Worm (Caenorhabditis elegans) whole organism, L4/young adult: Measurements from ENCODE around the gene lonp-2.

ENCODE experiments used
- W03F9.2 ChIP-seq: fragments of 150-350 bp; optimal IDR thresholded peaks from 2 replicates; lab custom pipeline; 2014; ENCODE audit warnings: missing biosample characterization, missing genetic modification characterization
- dao-5 ChIP-seq: sonication (generic microtip); optimal IDR thresholded peaks from 2 replicates; lab custom pipeline; 2016; ENCODE audit warnings: missing genotype, missing genetic modification characterization, moderate library complexity, missing compliant biosample characterization
- him-1 ChIP-seq: sonication (generic microtip); optimal IDR thresholded peaks from 2 replicates; lab custom pipeline; 2016; ENCODE audit warnings: missing genotype, missing genetic modification reagents, missing genetic modification characterization, missing compliant biosample characterization

Gene lonp-2

ce11 chrIII:12118381-12118780 is 10.8 kb downstream of the lonp-2 start, which contains the start of gene lron-12:
TSS of gene lron-12 (minus strand) at chrIII:12118481.
- no peak for TF ChIP-seq W03F9.2
- no peak for TF ChIP-seq dao-5
- no peak for TF ChIP-seq him-1

- TF ChIP-seq him-1, result no peak
- TF ChIP-seq dao-5, result no peak
- TF ChIP-seq W03F9.2, result no peak
These were observed 12.1 kb downstream of the lonp-2 start for ce11 chrIII:12119625-12120024.

ce11 chrIII:12121177-12121576 is 13.6 kb downstream of the lonp-2 start:
- TF ChIP-seq him-1 (no peak), dao-5 (no peak), W03F9.2 (no peak)

DNA sequence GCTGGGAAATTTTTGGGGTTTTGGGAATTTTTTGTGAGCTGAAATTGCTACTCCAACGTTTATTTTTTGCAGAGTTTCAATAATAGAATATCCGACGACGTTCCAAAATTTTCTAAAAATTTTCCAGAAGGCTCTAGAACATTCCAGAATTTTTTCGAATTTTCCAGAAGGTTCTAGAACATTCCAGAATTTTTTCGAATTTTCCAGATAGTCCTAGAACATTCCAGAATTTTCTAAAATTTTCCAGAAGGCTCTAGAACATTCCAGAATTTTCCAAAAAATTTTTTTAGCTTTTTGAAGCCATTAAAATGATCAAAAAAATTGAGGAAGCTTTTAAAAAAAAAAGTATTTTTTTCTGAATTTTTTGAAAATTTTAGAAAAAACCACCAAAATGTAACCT is 15.9 kb downstream of the lonp-2 start:
- TF ChIP-seq W03F9.2 (no peak), him-1 (no peak)

DNA sequence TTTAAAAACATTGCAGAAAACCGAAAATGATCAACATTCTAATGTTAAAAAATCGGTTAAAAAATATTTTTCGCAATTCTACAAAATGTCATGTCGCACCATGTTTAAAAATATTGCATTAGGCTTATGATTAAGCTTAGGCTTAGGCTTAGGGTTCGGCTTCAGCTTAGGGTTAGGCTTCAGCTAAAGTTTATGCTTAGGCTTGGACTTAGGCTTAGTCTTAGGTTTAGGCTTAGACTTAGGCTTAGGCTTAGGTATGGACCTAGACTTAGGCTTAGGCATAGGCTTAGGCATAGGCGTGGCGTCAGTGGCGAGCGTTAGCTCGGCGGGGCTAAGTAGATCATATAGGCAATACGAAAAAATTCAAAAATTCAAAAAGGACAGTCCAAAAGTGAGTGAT is 16.8 kb downstream of the lonp-2 start:
- TF ChIP-seq dao-5 (no peak), him-1 (no peak), W03F9.2 (no peak)

ce11 chrIII:12130052-12130451 is 22.5 kb downstream of the lonp-2 start, which contains the start of gene Y75B8A.6:
TSS of gene Y75B8A.6 (minus strand) at chrIII:12130343.
- TF ChIP-seq him-1 (no peak), W03F9.2 (no peak), dao-5 (no peak)

- TF ChIP-seq dao-5 (no peak), him-1 (no peak), W03F9.2 (no peak)
These were observed 23.2 kb downstream of the lonp-2 start for ce11 chrIII:12130769-12131168.

- TF ChIP-seq dao-5, result no peak
- TF ChIP-seq W03F9.2, result no peak
- TF ChIP-seq him-1, result no peak
These were observed 24.2 kb downstream of the lonp-2 start for ce11 chrIII:12131751-12132150.

DNA sequence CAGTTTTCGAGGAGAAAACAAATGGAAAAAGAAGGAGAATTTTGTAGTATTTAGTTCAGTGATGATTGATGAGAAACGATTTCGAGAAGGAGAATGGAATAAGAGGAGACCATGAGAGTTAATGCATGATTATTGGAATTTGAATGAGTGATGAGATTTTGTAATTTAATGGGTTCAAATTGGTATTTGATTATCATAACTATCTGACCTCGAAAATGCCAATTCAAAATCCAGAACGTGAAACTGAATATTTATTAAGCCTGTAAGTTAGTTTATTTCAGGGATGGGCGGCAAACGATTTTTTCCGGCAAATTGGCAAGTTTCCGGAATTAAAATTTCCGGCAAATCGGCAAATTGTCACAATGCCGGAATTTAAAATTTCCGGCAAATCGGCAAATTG is 25.5 kb downstream of the lonp-2 start:
- no peak for TF ChIP-seq dao-5
- no peak for TF ChIP-seq him-1
- TF ChIP-seq W03F9.2, result no peak

DNA sequence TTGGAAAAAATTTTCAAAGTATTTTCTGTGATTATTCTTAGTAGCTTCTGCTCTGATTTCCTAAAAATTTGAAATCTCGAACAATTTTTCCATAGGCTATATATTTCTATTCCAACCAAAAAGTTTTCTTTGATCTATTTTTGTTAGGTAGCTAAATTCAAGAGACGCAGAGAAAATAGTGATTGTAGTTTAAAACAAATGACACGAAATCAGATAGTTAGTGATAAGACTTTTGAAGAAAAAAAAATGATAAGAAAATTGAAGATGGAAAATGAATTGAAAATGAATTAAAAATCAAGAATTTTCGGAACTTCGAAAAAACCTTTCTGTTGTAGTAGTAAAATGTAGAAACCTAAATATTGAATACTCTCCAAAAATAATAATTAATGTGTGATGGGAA is 28.0 kb downstream of the lonp-2 start:
- no peak for TF ChIP-seq him-1
- TF ChIP-seq dao-5, result no peak
- TF ChIP-seq W03F9.2, result no peak

- no peak for TF ChIP-seq dao-5
These were observed 29.5 kb downstream of the lonp-2 start for ce11 chrIII:12137095-12137494.

DNA sequence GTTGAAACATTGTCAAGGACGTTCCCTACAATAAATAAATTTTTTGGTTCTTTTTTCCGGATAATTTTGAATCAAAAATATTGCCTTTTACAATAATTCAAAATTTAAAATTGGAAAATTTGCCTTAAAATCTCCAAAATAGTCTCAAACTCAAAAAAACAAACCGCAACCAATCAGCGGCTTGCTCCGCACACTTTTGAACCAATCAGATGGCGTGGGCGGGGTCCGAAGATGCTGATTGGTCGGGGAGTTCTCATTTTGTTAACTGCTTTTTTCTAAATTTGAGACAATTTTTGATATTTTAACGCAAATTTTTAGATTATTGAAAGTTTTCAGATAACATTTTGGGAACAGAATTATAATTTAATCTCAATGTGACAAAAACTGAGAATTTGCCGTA is 29.9 kb downstream of the lonp-2 start:
- no peak for TF ChIP-seq W03F9.2

DNA sequence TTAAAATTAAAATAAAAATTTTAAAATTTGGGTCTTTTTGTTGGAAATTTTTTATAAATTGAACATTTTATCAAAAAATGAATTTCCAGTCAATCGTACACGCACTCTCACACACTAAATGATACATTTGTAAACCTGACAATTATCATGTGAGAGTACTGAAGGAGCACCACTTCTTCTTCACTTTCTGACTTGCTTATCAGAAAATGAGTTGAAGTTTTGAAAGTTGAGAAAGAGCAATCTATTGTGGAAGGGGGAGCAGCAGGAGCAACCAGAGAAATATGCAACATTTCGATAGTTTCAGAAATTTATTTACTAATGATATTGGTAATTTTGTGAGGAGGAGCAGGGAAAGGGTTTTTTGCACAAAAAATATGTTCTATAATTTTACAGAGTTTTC is 30.7 kb downstream of the lonp-2 start:
- TF ChIP-seq W03F9.2 (no peak), dao-5 (no peak), him-1 (no peak)

ce11 chrIII:12139471-12139870 is 31.9 kb downstream of the lonp-2 start:
- TF ChIP-seq dao-5, result no peak
- no peak for TF ChIP-seq him-1
- TF ChIP-seq W03F9.2, result no peak

DNA sequence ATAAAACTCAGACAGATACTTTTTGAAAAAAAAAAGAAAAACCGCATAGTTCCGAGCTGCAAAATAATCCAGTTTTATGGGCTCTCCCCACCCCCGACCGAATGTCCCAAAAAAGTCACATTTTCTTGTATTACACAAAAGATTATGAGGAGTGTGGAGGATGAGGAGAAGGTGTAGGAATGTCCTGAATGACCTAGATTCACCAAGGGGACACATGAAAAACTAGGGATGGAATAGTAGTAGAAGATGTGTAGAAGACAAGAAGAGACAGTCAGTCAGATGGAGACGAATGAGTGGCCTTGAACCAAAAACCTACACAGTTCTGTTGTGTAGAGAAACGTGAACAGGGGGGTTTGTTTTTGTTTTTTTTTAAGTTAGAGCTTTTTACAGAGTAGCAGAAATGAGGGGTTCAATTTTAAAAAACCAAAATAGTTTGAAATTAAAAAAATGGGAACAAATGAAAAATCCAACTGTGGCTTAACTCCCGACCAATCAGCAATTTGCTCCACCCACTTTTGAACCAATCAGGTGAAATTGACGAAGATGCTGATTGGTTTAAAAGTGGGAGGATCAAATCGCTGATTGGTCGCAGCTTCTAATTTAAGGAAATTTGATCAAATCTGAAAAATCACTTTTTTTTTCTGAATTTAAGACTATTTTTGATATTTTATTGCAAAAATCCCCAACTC is 35.0 kb downstream of the lonp-2 start:
- no peak for TF ChIP-seq him-1
- TF ChIP-seq W03F9.2, result no peak
- TF ChIP-seq dao-5, result no peak

ce11 chrIII:12143792-12144191 is 36.2 kb downstream of the lonp-2 start:
- TF ChIP-seq W03F9.2 (no peak), him-1 (no peak), dao-5 (no peak)

- TF ChIP-seq W03F9.2 (no peak), him-1 (no peak), dao-5 (no peak)
These were observed 42.4 kb downstream of the lonp-2 start for ce11 chrIII:12149958-12150357.
